Fruit fly (Drosophila melanogaster) whole organism, wandering third instar larva: Measurements from ENCODE around the gene CG7386.
"Not testable (repeated sequence)": the region's sequence is repeated elsewhere in the genome, so short reads cannot be mapped to it uniquely, and the experiment has no call there.

ENCODE experiments used
- CG32264 ChIP-seq: fragments of 200-800 bp; sonication (Bioruptor generic); optimal IDR thresholded peaks from 2 replicates; lab custom pipeline; 2016; ENCODE audit warnings: missing biosample characterization, missing genetic modification characterization
- Dfd ChIP-seq: fragments of >200 bp; optimal IDR thresholded peaks from 2 replicates; lab custom pipeline; 2017; ENCODE audit warnings: missing biosample characterization, missing genetic modification characterization
- GATAd ChIP-seq: sonication (Bioruptor generic); optimal IDR thresholded peaks from 2 replicates; lab custom pipeline; 2016; ENCODE audit warnings: missing biosample characterization, missing genetic modification characterization
- Hr83 ChIP-seq: fragments of 200-300 bp; sonication (Bioruptor generic); optimal IDR thresholded peaks from 2 replicates; lab custom pipeline; 2016; ENCODE audit warnings: missing biosample characterization, mild to moderate bottlenecking, missing genetic modification characterization, moderate library complexity; ENCODE audit not compliant: poor library complexity, severe bottlenecking
- Myc ChIP-seq: fragments of >200 bp; optimal IDR thresholded peaks from 2 replicates; lab custom pipeline; 2017
- N ChIP-seq: fragments of >200 bp; optimal IDR thresholded peaks from 2 replicates; lab custom pipeline; 2018; ENCODE audit warnings: missing biosample characterization, missing external identifiers, missing genetic modification characterization
- Rel ChIP-seq, 2 experiments: fragments of 200-800 bp; sonication (Bioruptor generic) in 1 of 2; optimal IDR thresholded peaks; 2 replicates in 1 of 2; 3 replicates in 1 of 2; lab custom pipeline; 2016 to 2019; ENCODE audit warnings: mild to moderate bottlenecking in 2 of 2, missing biosample characterization in 2 of 2, missing genetic modification characterization in 2 of 2, moderate library complexity in 1 of 2
- Vsx2 ChIP-seq: fragments of 200-300, 225-300 bp; sonication (Bioruptor generic); optimal IDR thresholded peaks from 2 replicates; lab custom pipeline; 2018; ENCODE audit warnings: missing biosample characterization, missing genetic modification characterization; ENCODE audit not compliant: partially characterized antibody
- br ChIP-seq: fragments of 200-800 bp; sonication (Bioruptor generic); optimal IDR thresholded peaks from 2 replicates; lab custom pipeline; 2016; ENCODE audit warnings: missing biosample characterization, missing genetic modification characterization
- brk ChIP-seq: fragments of 200-800 bp; sonication (Bioruptor generic); optimal IDR thresholded peaks from 2 replicates; lab custom pipeline; 2016; ENCODE audit warnings: missing biosample characterization, mild to moderate bottlenecking, missing genetic modification characterization
- dl ChIP-seq, 2 experiments: fragments of 175-275, 200-275 bp in 1 of 2; fragments of 200-275 bp in 1 of 2; sonication (Bioruptor generic); optimal IDR thresholded peaks; lab custom pipeline; 2018; ENCODE audit warnings: mild to moderate bottlenecking in 2 of 2, missing biosample characterization in 2 of 2, missing genetic modification characterization in 2 of 2, moderate library complexity in 2 of 2; ENCODE audit not compliant: partially characterized antibody in 2 of 2, insufficient read depth in 1 of 2
- fru ChIP-seq: fragments of 200-800 bp; sonication (Bioruptor generic); optimal IDR thresholded peaks from 3 replicates; lab custom pipeline; 2016; ENCODE audit warnings: missing biosample characterization, mild to moderate bottlenecking, missing genetic modification characterization
- jim ChIP-seq: fragments of 175-275, 200-325 bp; sonication (Bioruptor generic); optimal IDR thresholded peaks from 2 replicates; lab custom pipeline; 2016; ENCODE audit warnings: missing biosample characterization, mild to moderate bottlenecking, missing genetic modification characterization
- usp ChIP-seq: fragments of >200 bp; optimal IDR thresholded peaks from 2 replicates; lab custom pipeline; 2017; ENCODE audit warnings: missing biosample characterization, missing genetic modification characterization

DNA sequence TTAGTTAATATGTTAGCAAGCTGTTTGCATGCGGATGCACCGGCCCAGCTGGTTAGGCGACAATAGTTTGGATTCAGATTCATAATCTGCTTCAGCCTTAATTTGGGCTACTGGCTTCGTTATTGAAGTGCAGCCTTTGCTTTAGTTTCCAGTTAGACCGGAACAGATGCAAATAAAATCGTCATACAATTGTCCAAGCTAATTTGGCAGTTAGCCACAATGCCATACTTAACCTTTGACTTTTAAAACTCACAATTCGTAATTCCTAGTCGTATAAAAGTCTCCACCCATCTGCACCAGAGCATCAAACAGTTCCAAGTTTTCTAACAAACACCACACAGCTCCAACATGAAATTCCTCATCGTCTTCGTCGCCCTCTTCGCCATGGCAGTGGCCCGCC is 43.2 kb upstream of the CG7386 start, which contains the start of gene Lcp65Ab2:
- not testable (repeated sequence) for TF ChIP-seq usp; Dfd (GFP tag; lab: Kevin White, UChicago); Vsx2 (GFP tag; lab: Kevin White, UChicago); CG32264; N (GFP tag; lab: Kevin White, UChicago); Rel (GFP tag; optimal IDR thresholded peaks at IDR 0.05; lab: Kevin White, UChicago); Rel (tag; optimal IDR thresholded peaks at IDR 0.05; lab: Kevin White, UChicago); GATAd (GFP tag; lab: Kevin White, UChicago); br (GFP tag; lab: Kevin White, UChicago); Hr83; brk (GFP tag; lab: Kevin White, UChicago); jim (GFP tag; lab: Kevin White, UChicago); Myc; fru (GFP tag; lab: Kevin White, UChicago); dl (GFP tag; optimal IDR thresholded peaks at IDR 0.05; lab: Kevin White, UChicago; ENCODE audit: insufficient read depth in 1 of 2, partially characterized antibody in 2 of 2)
